Worm (Caenorhabditis elegans): ENCODE measurements around the gene Y32G9B.1.

DNA sequence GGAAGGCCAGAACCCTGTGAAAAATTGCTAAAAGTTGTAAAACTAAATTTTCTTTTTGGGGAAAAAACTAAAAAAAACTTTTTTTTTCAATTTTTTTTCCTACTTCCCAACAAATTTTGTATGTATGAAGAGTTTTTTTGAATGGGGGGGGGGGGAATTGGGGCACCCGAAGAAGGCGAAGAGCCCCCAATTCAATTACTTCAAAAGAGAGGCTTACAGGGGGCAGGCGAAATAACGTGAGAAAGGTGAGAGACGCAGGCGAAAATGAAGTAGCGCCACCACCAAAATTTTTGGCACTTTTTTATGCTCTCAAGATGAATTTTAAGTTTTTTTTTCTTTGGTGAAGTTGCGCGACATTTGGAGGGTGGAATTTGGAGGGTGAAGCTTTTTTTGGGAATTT lies 33.1 kb upstream of the Y32G9B.1 start:
- TF ChIP-seq attf-4 (tag; optimal IDR thresholded peaks at IDR 0.05) (no peak), ZK546.5 (tag; optimal IDR thresholded peaks at IDR 0.05) (no peak), nhr-11 (tag; optimal IDR thresholded peaks at IDR 0.05) (no peak), daf-8 (GFP tag; IDR thresholded peaks at IDR 0.05) (no peak)

All from whole organism, L4 larva.